Fruit fly (Drosophila melanogaster) Kc167 (cell line): ENCODE data around the gene vanin-like.

Experiments
- Myc ChIP-seq: fragments of >200 bp; optimal IDR thresholded peaks from 2 replicates; lab custom pipeline; 2017; ENCODE audit warnings: missing external identifiers
- ttk ChIP-seq: sonication (Bioruptor generic); optimal IDR thresholded peaks from 2 replicates; lab custom pipeline; 2017; ENCODE audit warnings: missing external identifiers

dm6 chrX:6179428-6179827, 22.9 kb downstream of the vanin-like start:
- TF ChIP-seq Myc (lab: Kevin White, UChicago): no peak
- no peak for TF ChIP-seq ttk (lab: Kevin White, UChicago)
